Worm (Caenorhabditis elegans): ENCODE data around the gene T20B3.14.

The T20B3.14 gene

ce11 chrV:16780554-16780953, 40.6 kb downstream of the T20B3.14 start (continued):
- TF ChIP-seq blmp-1 (tag; optimal IDR thresholded peaks at IDR 0.05): peak; percentile 76
- TF ChIP-seq nhr-11 (tag; optimal IDR thresholded peaks at IDR 0.05): no peak
- TF ChIP-seq lsy-2 (tag; optimal IDR thresholded peaks at IDR 0.05): peak in 1 of 2 experiments; percentile 33

DNA sequence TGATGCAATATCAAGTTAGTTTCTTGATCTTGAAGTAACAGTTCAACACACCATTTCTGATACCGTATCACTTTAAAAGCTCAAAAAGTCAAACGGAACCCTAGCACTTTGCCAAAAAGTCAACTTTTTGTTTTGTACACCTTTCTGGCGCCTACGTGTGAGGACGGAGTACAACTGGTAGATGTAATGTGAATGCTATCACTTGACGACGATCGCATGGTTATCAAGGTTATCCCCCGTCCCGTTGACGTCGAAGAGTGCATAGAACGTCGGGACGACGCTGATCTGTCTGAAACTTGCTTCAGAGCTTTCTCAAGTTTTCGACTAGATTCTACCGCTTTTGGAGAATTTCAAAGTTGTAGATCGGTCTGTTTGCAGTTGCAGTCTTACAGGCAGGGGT, 41.1 kb downstream of the T20B3.14 start:
- TF ChIP-seq hlh-4 (tag; optimal IDR thresholded peaks at IDR 0.05): no peak
- peak; percentile 17 for TF ChIP-seq unc-130 (tag; optimal IDR thresholded peaks at IDR 0.05)
- TF ChIP-seq fos-1 (tag; optimal IDR thresholded peaks at IDR 0.05): no peak
- TF ChIP-seq egl-27 (tag; optimal IDR thresholded peaks at IDR 0.05): no peak
- peak in 3 of 6 experiments; percentile 2 to 59 (median 46) for TF ChIP-seq elt-3 (tag; optimal IDR thresholded peaks at IDR 0.05)
- TF ChIP-seq pqm-1 (tag; optimal IDR thresholded peaks at IDR 0.05): no peak
- no peak for TF ChIP-seq nhr-77 (tag; optimal IDR thresholded peaks at IDR 0.05)
- TF ChIP-seq lsy-2 (tag; optimal IDR thresholded peaks at IDR 0.05): no peak
- no peak for TF ChIP-seq efl-1 (optimal IDR thresholded peaks at IDR 0.05)
- peak in 1 of 2 experiments; percentile 84 for TF ChIP-seq efl-1 (GFP tag; optimal IDR thresholded peaks at IDR 0.05 in 1 of 2)
- TF ChIP-seq lin-13 (GFP tag; optimal IDR thresholded peaks at IDR 0.05): no peak
- TF ChIP-seq sptf-1 (tag; optimal IDR thresholded peaks at IDR 0.05): no peak
- no peak for TF ChIP-seq elt-2 (tag; optimal IDR thresholded peaks at IDR 0.05)

ce11 chrV:16779281-16779597, 41.9 kb downstream of the T20B3.14 start:
- TF ChIP-seq nhr-237 (tag; optimal IDR thresholded peaks at IDR 0.05): no peak
- no peak for TF ChIP-seq mef-2 (tag; optimal IDR thresholded peaks at IDR 0.05)
- TF ChIP-seq lin-35 (GFP tag; optimal IDR thresholded peaks at IDR 0.05): no peak
- no peak for TF ChIP-seq unc-62 (GFP tag; optimal IDR thresholded peaks at IDR 0.05)
- no peak for TF ChIP-seq ceh-88 (GFP tag; IDR thresholded peaks at IDR 0.05)

- TF ChIP-seq ceh-82 (tag; optimal IDR thresholded peaks at IDR 0.05): no peak
- TF ChIP-seq lin-13 (GFP tag; optimal IDR thresholded peaks at IDR 0.05): no peak
- TF ChIP-seq blmp-1 (tag; optimal IDR thresholded peaks at IDR 0.05): peak; percentile 53
- TF ChIP-seq Y116A8C.19 (tag; optimal IDR thresholded peaks at IDR 0.05; ENCODE audit: borderline replicate concordance): no peak
- TF ChIP-seq efl-1 (optimal IDR thresholded peaks at IDR 0.05): no peak
- peak in 1 of 2 experiments; percentile 23 for TF ChIP-seq efl-1 (GFP tag; optimal IDR thresholded peaks at IDR 0.05 in 1 of 2)
- no peak for TF ChIP-seq unc-30 (tag; optimal IDR thresholded peaks at IDR 0.05)
- TF ChIP-seq egl-13 (tag; optimal IDR thresholded peaks at IDR 0.05): no peak
- TF ChIP-seq nhr-12 (tag; optimal IDR thresholded peaks at IDR 0.05): no peak
- no peak for TF ChIP-seq mef-2 (tag; optimal IDR thresholded peaks at IDR 0.05)
- no peak for TF ChIP-seq ets-5 (GFP tag; IDR thresholded peaks at IDR 0.05)
- peak in 1 of 2 experiments; percentile 26 for TF ChIP-seq lsy-2 (tag; optimal IDR thresholded peaks at IDR 0.05)
- no peak for TF ChIP-seq ceh-8 (GFP tag; optimal IDR thresholded peaks at IDR 0.05)
- no peak for TF ChIP-seq unc-62 (GFP tag; optimal IDR thresholded peaks at IDR 0.05)
- TF ChIP-seq nhr-19 (GFP tag; conservative IDR thresholded peaks at IDR 0.05): peak; percentile 45; the same call in 1 of the 2 replicates
- TF ChIP-seq C34B4.2 (tag; optimal IDR thresholded peaks at IDR 0.05): no peak
- no peak for TF ChIP-seq ztf-11 (tag; optimal IDR thresholded peaks at IDR 0.05)
- no peak for TF ChIP-seq mab-9 (GFP tag; IDR thresholded peaks at IDR 0.05)
- TF ChIP-seq pqm-1 (tag; optimal IDR thresholded peaks at IDR 0.05): no peak
- peak; percentile 77 for TF ChIP-seq nhr-20 (tag; optimal IDR thresholded peaks at IDR 0.05)
- no peak for TF ChIP-seq ces-1 (GFP tag; optimal IDR thresholded peaks at IDR 0.05)
- TF ChIP-seq lir-3 (tag; optimal IDR thresholded peaks at IDR 0.05; ENCODE audit: poor library complexity): no peak
- no peak for TF ChIP-seq lin-35 (GFP tag; optimal IDR thresholded peaks at IDR 0.05)
- TF ChIP-seq grh-1 (GFP tag; IDR thresholded peaks at IDR 0.05): no peak; the same call in 1 of the 2 replicates
- no peak for TF ChIP-seq nhr-28 (tag; optimal IDR thresholded peaks at IDR 0.05)
- no peak for TF ChIP-seq zag-1 (tag; optimal IDR thresholded peaks at IDR 0.05)
- no peak for TF ChIP-seq sup-37 (GFP tag; optimal IDR thresholded peaks at IDR 0.05)
- TF ChIP-seq nhr-84 (tag; optimal IDR thresholded peaks at IDR 0.05): no peak
- no peak for TF ChIP-seq xbp-1 (tag; optimal IDR thresholded peaks at IDR 0.05)
- TF ChIP-seq unc-86 (tag; optimal IDR thresholded peaks at IDR 0.05): no peak
- TF ChIP-seq nhr-77 (tag; optimal IDR thresholded peaks at IDR 0.05): no peak
- TF ChIP-seq elt-3 (tag; optimal IDR thresholded peaks at IDR 0.05): peak in 5 of 6 experiments; percentile 11 to 70 (median 59)
- TF ChIP-seq nhr-76 (tag; optimal IDR thresholded peaks at IDR 0.05): no peak
- TF ChIP-seq aly-2 (tag; optimal IDR thresholded peaks at IDR 0.05): no peak
- no peak for TF ChIP-seq fkh-4 (tag; optimal IDR thresholded peaks at IDR 0.05; ENCODE audit: borderline replicate concordance)
- TF ChIP-seq nhr-90 (tag; optimal IDR thresholded peaks at IDR 0.05; ENCODE audit: poor library complexity): peak; percentile 43
These were observed 42.4 kb downstream of the T20B3.14 start for ce11 chrV:16778540-16779280.
